Worm (Caenorhabditis elegans) whole organism, L2 larva: ENCODE measurements around the gene srh-219.

Experiments used
- R02D3.7 ChIP-seq: fragments of 150-350 bp; optimal IDR thresholded peaks from 2 replicates; lab custom pipeline; 2014; ENCODE audit warnings: missing biosample characterization, missing genetic modification characterization
- aly-2 ChIP-seq: fragments of 150-350 bp; optimal IDR thresholded peaks from 2 replicates; lab custom pipeline; 2014; ENCODE audit warnings: missing biosample characterization, missing genetic modification characterization
- dmd-4 ChIP-seq: sonication (generic microtip); optimal IDR thresholded peaks from 2 replicates; lab custom pipeline; 2017; ENCODE audit warnings: missing biosample characterization, missing genetic modification characterization
- mbf-1 ChIP-seq: sonication (generic microtip); optimal IDR thresholded peaks from 2 replicates; lab custom pipeline; 2017; ENCODE audit warnings: missing biosample characterization, missing genetic modification characterization
- nhr-25 ChIP-seq: fragments of 150-350 bp; sonication (generic microtip); optimal IDR thresholded peaks from 3 replicates; lab custom pipeline; 2014; ENCODE audit warnings: missing biosample characterization, missing genetic modification characterization
- nhr-77 ChIP-seq: fragments of 150-350 bp; optimal IDR thresholded peaks from 2 replicates; lab custom pipeline; 2014; ENCODE audit warnings: missing biosample characterization, missing genetic modification characterization
- skn-1 ChIP-seq: sonication (generic microtip); optimal IDR thresholded peaks from 2 replicates; lab custom pipeline; 2017; ENCODE audit warnings: missing biosample characterization, missing genetic modification characterization
- snpc-4 ChIP-seq: fragments of 150-350 bp; optimal IDR thresholded peaks from 2 replicates; lab custom pipeline; 2014; ENCODE audit warnings: missing biosample characterization, missing genetic modification characterization
- unc-55 ChIP-seq: fragments of 150-350 bp; sonication (generic microtip); optimal IDR thresholded peaks from 3 replicates; lab custom pipeline; 2014; ENCODE audit warnings: missing biosample characterization, missing genetic modification reagents, missing genetic modification characterization
- unc-62 ChIP-seq: fragments of 150-350 bp; optimal IDR thresholded peaks from 2 replicates; lab custom pipeline; 2014; ENCODE audit warnings: missing biosample characterization, missing genetic modification reagents, missing genetic modification characterization
- zag-1 ChIP-seq: fragments of 150-350 bp; optimal IDR thresholded peaks from 2 replicates; lab custom pipeline; 2014; ENCODE audit warnings: missing biosample characterization, missing genetic modification characterization

DNA sequence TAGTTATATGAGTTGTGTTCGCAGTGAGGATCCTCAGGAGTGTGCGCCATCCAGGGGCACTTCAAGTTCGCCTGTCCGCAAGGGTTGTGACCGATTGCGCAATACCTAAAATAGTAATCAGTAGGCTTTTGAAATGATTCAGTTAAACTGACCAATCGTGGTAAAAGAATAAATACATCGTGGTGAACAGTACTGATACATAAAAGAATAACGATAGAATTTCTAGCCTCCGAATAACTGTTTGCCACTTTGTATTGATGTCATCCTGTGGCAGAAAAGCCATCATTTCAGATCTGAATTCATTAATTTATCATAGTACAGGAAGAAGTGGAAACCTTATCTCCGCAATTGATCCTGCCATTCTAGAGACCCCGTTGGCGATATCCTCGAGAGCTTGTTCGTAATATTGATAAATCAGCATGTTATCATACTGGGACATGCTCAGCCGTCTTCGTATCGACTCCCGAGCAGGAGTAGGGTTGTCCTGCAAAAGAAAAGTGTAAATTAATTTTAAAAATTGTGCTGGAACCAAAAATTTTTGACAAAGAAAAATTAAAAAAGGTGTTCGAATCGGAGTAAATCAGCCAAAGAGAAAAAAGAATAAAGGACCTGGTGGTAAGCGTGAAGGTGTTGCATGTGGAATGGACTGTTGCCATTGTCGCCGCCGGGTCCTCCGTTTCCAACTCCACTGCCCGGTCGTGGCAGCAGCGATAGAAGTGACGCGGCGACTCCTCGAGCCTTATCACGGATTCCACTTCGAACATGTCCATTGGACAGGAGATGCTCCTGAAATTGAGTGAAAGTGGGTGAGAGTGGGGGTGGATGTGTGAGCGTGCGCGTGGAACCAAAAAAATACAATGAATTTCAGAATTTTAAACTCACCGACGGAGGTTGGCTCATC lies 17.8 kb downstream of the srh-219 start:
- TF ChIP-seq mbf-1 (tag; lab: Kevin White, UChicago): no peak
- no peak for TF ChIP-seq dmd-4 (tag; lab: Kevin White, UChicago)
- TF ChIP-seq snpc-4 (tag; lab: Kevin White, UChicago): no peak
- TF ChIP-seq unc-55 (GFP tag; lab: Kevin White, UChicago): no peak
- TF ChIP-seq R02D3.7 (tag; lab: Kevin White, UChicago): no peak
- no peak for TF ChIP-seq aly-2 (tag; lab: Kevin White, UChicago)
- TF ChIP-seq unc-62 (GFP tag; lab: Kevin White, UChicago): no peak
- no peak for TF ChIP-seq skn-1
- TF ChIP-seq nhr-77 (tag; lab: Kevin White, UChicago): no peak
- TF ChIP-seq nhr-25 (tag; lab: Kevin White, UChicago): no peak
- TF ChIP-seq zag-1 (tag; lab: Kevin White, UChicago): no peak
